Worm (Caenorhabditis elegans) whole organism, L3 larva: Measurements from ENCODE around the gene mig-21.

Experiments used
- aly-2 ChIP-seq: fragments of 150-350 bp; optimal IDR thresholded peaks from 2 replicates; lab custom pipeline; 2014; ENCODE audit warnings: missing biosample characterization, missing genetic modification characterization
- ama-1 ChIP-seq: fragments of 150-350 bp; optimal IDR thresholded peaks from 2 replicates; lab custom pipeline; 2018
- ceh-28 ChIP-seq: fragments of 150-350 bp; optimal IDR thresholded peaks from 2 replicates; lab custom pipeline; 2014; ENCODE audit warnings: missing biosample characterization, missing genetic modification reagents, missing genetic modification characterization
- ceh-82 ChIP-seq: fragments of 150-350 bp; optimal IDR thresholded peaks from 2 replicates; lab custom pipeline; 2014; ENCODE audit warnings: missing biosample characterization, missing genetic modification characterization
- ceh-9 ChIP-seq: sonication (generic microtip); optimal IDR thresholded peaks from 2 replicates; lab custom pipeline; 2018; ENCODE audit warnings: missing biosample characterization, missing genetic modification characterization
- daf-12 ChIP-seq: fragments of 150-350 bp; optimal IDR thresholded peaks from 2 replicates; lab custom pipeline; 2014; ENCODE audit warnings: missing biosample characterization, missing genetic modification reagents, missing genetic modification characterization
- egl-27 ChIP-seq: sonication (generic microtip); optimal IDR thresholded peaks from 4 replicates; lab custom pipeline; 2017; ENCODE audit warnings: missing biosample characterization, missing genetic modification reagents, missing genetic modification characterization
- egl-5 ChIP-seq: fragments of 150-350 bp; optimal IDR thresholded peaks from 2 replicates; lab custom pipeline; 2017; ENCODE audit warnings: missing biosample characterization, missing genetic modification reagents, missing genetic modification characterization, inconsistent platforms
- elt-1 ChIP-seq: fragments of 150-350 bp; optimal IDR thresholded peaks from 2 replicates; lab custom pipeline; 2014; ENCODE audit warnings: missing biosample characterization, missing genetic modification characterization
- elt-2 ChIP-seq: sonication (generic microtip); optimal IDR thresholded peaks from 2 replicates; lab custom pipeline; 2016; ENCODE audit warnings: missing genetic modification reagents, mild to moderate bottlenecking, missing genetic modification characterization, missing compliant biosample characterization
- hmg-11 ChIP-seq: sonication (generic microtip); optimal IDR thresholded peaks from 2 replicates; lab custom pipeline; 2016; ENCODE audit warnings: missing genetic modification characterization, missing compliant biosample characterization
- jun-1 ChIP-seq: fragments of 150-350 bp; optimal IDR thresholded peaks from 2 replicates; lab custom pipeline; 2014; ENCODE audit warnings: missing biosample characterization, missing genetic modification reagents, missing genetic modification characterization
- lin-15B ChIP-seq: fragments of 150-350 bp; optimal IDR thresholded peaks from 2 replicates; lab custom pipeline; 2014; ENCODE audit warnings: missing biosample characterization, missing genetic modification characterization
- lin-39 ChIP-seq: fragments of 150-350 bp; optimal IDR thresholded peaks from 2 replicates; lab custom pipeline; 2018; ENCODE audit warnings: missing biosample characterization, missing genetic modification reagents, missing genetic modification characterization
- mdl-1 ChIP-seq: fragments of 150-350 bp; optimal IDR thresholded peaks from 2 replicates; lab custom pipeline; 2014; ENCODE audit warnings: missing biosample characterization, missing genetic modification characterization
- nfya-1 ChIP-seq: sonication (generic microtip); optimal IDR thresholded peaks from 2 replicates; lab custom pipeline; 2017; ENCODE audit warnings: missing genetic modification characterization, mild to moderate bottlenecking, missing compliant biosample characterization, antibody characterized with exemption, moderate library complexity; ENCODE audit not compliant: insufficient read depth
- nhr-11 ChIP-seq: fragments of 150-350 bp; optimal IDR thresholded peaks from 2 replicates; lab custom pipeline; 2014; ENCODE audit warnings: missing biosample characterization, missing genetic modification characterization
- nhr-12 ChIP-seq: fragments of 150-350 bp; optimal IDR thresholded peaks from 2 replicates; lab custom pipeline; 2014; ENCODE audit warnings: missing biosample characterization, missing genetic modification characterization
- nhr-23 ChIP-seq: fragments of 150-350 bp; optimal IDR thresholded peaks from 2 replicates; lab custom pipeline; 2014; ENCODE audit warnings: missing biosample characterization, missing genetic modification reagents, missing genetic modification characterization
- nhr-25 ChIP-seq: sonication (generic microtip); optimal IDR thresholded peaks from 2 replicates; lab custom pipeline; 2017; ENCODE audit warnings: missing biosample characterization, missing genetic modification characterization
- nhr-28 ChIP-seq: fragments of 150-350 bp; optimal IDR thresholded peaks from 2 replicates; lab custom pipeline; 2014; ENCODE audit warnings: missing biosample characterization, missing genetic modification characterization
- nhr-43 ChIP-seq: sonication (generic microtip); optimal IDR thresholded peaks from 2 replicates; lab custom pipeline; 2016; ENCODE audit warnings: mild to moderate bottlenecking, missing genetic modification characterization, missing compliant biosample characterization; ENCODE audit not compliant: poor library complexity, severe bottlenecking
- nhr-77 ChIP-seq: fragments of 150-350 bp; optimal IDR thresholded peaks from 2 replicates; lab custom pipeline; 2014; ENCODE audit warnings: missing biosample characterization, missing genetic modification characterization
- pha-4 ChIP-seq: fragments of 150-350 bp; optimal IDR thresholded peaks from 2 replicates; lab custom pipeline; 2014; ENCODE audit warnings: missing biosample characterization, missing genetic modification reagents, missing genetic modification characterization
- pqm-1 ChIP-seq: fragments of 150-350 bp; optimal IDR thresholded peaks from 2 replicates; lab custom pipeline; 2017; ENCODE audit warnings: missing biosample characterization, missing genetic modification characterization, inconsistent platforms
- skn-1 ChIP-seq: fragments of 150-350 bp; optimal IDR thresholded peaks from 2 replicates; lab custom pipeline; 2014; ENCODE audit warnings: missing biosample characterization, missing genetic modification characterization
- unc-62 ChIP-seq: fragments of 150-350 bp; sonication (generic microtip); optimal IDR thresholded peaks from 4 replicates; lab custom pipeline; 2014; ENCODE audit warnings: missing biosample characterization, missing genetic modification reagents, missing genetic modification characterization

The mig-21 gene

ce11 chrIII:5845483-5845882, 32.7 kb downstream of the mig-21 start (continued):
- TF ChIP-seq nfya-1 (tag; lab: Kevin White, UChicago) (peak; percentile 85), unc-62 (GFP tag; lab: Kevin White, UChicago) (peak; percentile 35), daf-12 (tag; lab: Kevin White, UChicago) (no peak), skn-1 (tag; lab: Kevin White, UChicago) (peak; percentile 12), ceh-82 (tag; lab: Kevin White, UChicago) (no peak), nhr-23 (tag; lab: Kevin White, UChicago) (no peak), nhr-43 (tag; lab: Kevin White, UChicago) (no peak), egl-5 (tag; lab: Kevin White, UChicago) (no peak), nhr-77 (tag; lab: Kevin White, UChicago) (no peak)

ce11 chrIII:5843662-5844061, 34.5 kb downstream of the mig-21 start:
- peak; percentile 71 for TF ChIP-seq pha-4 (tag; lab: Kevin White, UChicago)
- TF ChIP-seq lin-39 (tag; lab: Kevin White, UChicago): peak; percentile 21
- no peak for TF ChIP-seq aly-2

DNA sequence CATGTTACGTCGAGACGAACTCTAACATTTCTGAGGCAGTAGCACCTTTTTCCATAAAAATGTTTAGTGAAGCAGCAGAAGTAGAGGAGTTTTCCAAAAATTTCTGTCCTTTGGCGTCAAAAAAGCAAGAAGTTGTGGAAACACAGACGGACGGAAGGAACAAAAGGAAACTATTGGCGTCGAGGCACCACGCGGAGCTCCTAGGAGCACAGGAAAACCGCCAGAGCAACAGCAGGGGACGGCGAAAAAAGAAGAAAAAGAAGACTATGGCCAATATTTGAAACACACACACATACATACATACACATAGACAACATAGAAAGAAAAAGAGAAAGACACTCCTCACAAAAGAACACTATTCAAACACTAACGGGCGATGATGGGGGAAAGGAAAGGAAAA, 35.3 kb downstream of the mig-21 start:
- TF ChIP-seq nhr-12 (tag; lab: Kevin White, UChicago) (no peak), hmg-11 (tag; lab: Kevin White, UChicago) (peak; percentile 7), pha-4 (tag; lab: Kevin White, UChicago) (peak; percentile 60), nfya-1 (tag; lab: Kevin White, UChicago) (peak; percentile 23)

- TF ChIP-seq nfya-1 (tag; lab: Kevin White, UChicago): peak; percentile 17
- peak; percentile 53 for TF ChIP-seq pha-4 (tag; lab: Kevin White, UChicago)
- TF ChIP-seq ceh-28 (tag; lab: Kevin White, UChicago): no peak
- peak; percentile 23 for TF ChIP-seq jun-1 (tag; lab: Kevin White, UChicago)
- TF ChIP-seq egl-5 (tag; lab: Kevin White, UChicago): peak; percentile 20
- peak; percentile 56 for TF ChIP-seq nhr-23 (tag; lab: Kevin White, UChicago)
- no peak for TF ChIP-seq nhr-28
- peak; percentile 8 for TF ChIP-seq mdl-1 (tag; lab: Kevin White, UChicago)
- TF ChIP-seq hmg-11 (tag; lab: Kevin White, UChicago): peak; percentile 3
- no peak for TF ChIP-seq ceh-9 (tag; lab: Kevin White, UChicago)
- peak; percentile 74 for TF ChIP-seq nhr-25 (tag; lab: Kevin White, UChicago)
Observed at ce11 chrIII:5841676-5842075, 36.5 kb downstream of the mig-21 start.

ce11 chrIII:5840815-5841573, 37.2 kb downstream of the mig-21 start:
- TF ChIP-seq elt-1 (tag; lab: Kevin White, UChicago) (peak; percentile 62), nhr-25 (tag; lab: Kevin White, UChicago) (no peak), daf-12 (tag; lab: Kevin White, UChicago) (no peak), lin-39 (tag; lab: Kevin White, UChicago) (no peak), ama-1 (lab: Kevin White, UChicago) (peak; percentile 50)
- TF ChIP-seq, all 47 proteins: peak for 2

ce11 chrIII:5840277-5840676, 37.9 kb downstream of the mig-21 start:
- TF ChIP-seq nhr-11 (tag; lab: Kevin White, UChicago): no peak
- TF ChIP-seq nhr-23 (tag; lab: Kevin White, UChicago): no peak
- peak; percentile 61 for TF ChIP-seq pqm-1 (tag; lab: Kevin White, UChicago)
- peak; percentile 75 for TF ChIP-seq elt-2 (tag; lab: Kevin White, UChicago)
- TF ChIP-seq lin-15B (tag; lab: Kevin White, UChicago): no peak
- no peak for TF ChIP-seq unc-62 (GFP tag; lab: Kevin White, UChicago)
- TF ChIP-seq egl-27 (tag; lab: Kevin White, UChicago): no peak
- no peak for TF ChIP-seq pha-4 (tag; lab: Kevin White, UChicago)
